Fruit fly (Drosophila melanogaster): Measurements from ENCODE around the gene Ugt37B1.

Ugt37B1 gene

DNA sequence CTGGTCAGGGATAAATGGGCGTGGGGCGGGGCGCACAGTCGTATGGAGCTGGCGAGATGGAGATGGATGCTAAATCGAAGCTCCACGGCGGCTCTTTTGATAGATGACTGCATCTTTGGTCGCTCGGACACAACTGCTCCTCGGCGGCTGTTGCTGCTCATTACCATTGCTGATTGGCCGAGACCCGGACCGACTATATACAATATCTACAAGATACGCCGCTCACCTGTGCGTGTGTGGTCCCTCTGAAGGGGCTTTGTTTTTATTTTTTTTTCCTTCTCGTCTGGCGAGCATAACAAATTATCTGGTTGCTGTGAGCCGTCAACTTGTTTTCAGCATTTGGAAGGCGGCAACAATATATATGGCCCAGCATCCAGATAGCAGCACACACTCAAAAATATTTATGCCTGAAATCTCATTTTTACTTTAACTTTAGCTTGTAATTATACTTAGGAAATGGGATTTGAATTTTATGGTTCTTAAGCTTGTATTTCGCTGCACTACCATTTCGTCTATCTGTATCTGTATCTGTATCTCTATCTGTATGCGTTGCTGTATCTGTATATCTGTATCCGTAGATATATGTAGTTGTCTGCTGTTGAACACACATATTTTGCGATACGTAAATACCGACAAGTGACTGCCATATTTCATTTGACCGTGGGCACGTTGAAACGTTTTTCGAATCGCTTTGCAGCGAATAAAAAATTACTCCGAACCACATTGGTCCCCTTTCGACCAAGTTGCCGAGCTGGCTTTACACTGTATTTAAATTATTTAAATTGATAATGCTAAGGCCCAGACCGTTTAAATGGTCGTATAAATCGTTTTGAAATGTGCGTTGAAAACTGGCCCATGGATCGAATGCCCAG is 49.4 kb downstream of the Ugt37B1 start:
- no peak for TF ChIP-seq fkh (GFP tag; optimal IDR thresholded peaks at IDR 0.05)
- TF ChIP-seq CG6854 (GFP tag; optimal IDR thresholded peaks at IDR 0.05) = no peak
- TF ChIP-seq cyc (GFP tag; optimal IDR thresholded peaks at IDR 0.05) = peak; percentile 30
- no peak for TF ChIP-seq Eip93F (GFP tag; optimal IDR thresholded peaks at IDR 0.05)
- TF ChIP-seq Smox (GFP tag; optimal IDR thresholded peaks at IDR 0.05) = peak; percentile 31
- no peak for TF ChIP-seq Lpt (GFP tag; optimal IDR thresholded peaks at IDR 0.05)
- TF ChIP-seq acj6 (GFP tag; optimal IDR thresholded peaks at IDR 0.05) = no peak
- peak; percentile 42 for TF ChIP-seq dsx (GFP tag; optimal IDR thresholded peaks at IDR 0.05; ENCODE audit: poor library complexity, severe bottlenecking)
- TF ChIP-seq CG8119 (GFP tag; IDR thresholded peaks at IDR 0.05) = no peak; the same call in 2 of the 3 replicates
- TF ChIP-seq Sox102F (GFP tag; optimal IDR thresholded peaks at IDR 0.05) = peak; percentile 17
- TF ChIP-seq fd85E (GFP tag; optimal IDR thresholded peaks at IDR 0.05) = no peak
- TF ChIP-seq dac (GFP tag; optimal IDR thresholded peaks at IDR 0.05) = no peak
- no peak for TF ChIP-seq CG8632 (GFP tag; optimal IDR thresholded peaks at IDR 0.05)
- TF ChIP-seq Sox14 (GFP tag; optimal IDR thresholded peaks at IDR 0.05) = peak; percentile 4
- TF ChIP-seq Eip75B (GFP tag; optimal IDR thresholded peaks at IDR 0.05) = no peak
- TF ChIP-seq esn (GFP tag; optimal IDR thresholded peaks at IDR 0.05) = no peak
- no peak for TF ChIP-seq Blimp-1 (GFP tag; optimal IDR thresholded peaks at IDR 0.05)
- TF ChIP-seq svp (GFP tag) = peak; percentile 70
- peak; percentile 16 for TF ChIP-seq pdm3 (GFP tag; optimal IDR thresholded peaks at IDR 0.05)
- TF ChIP-seq CG31627 (GFP tag; optimal IDR thresholded peaks at IDR 0.05) = peak; percentile 35
- TF ChIP-seq CG7368 (GFP tag; optimal IDR thresholded peaks at IDR 0.05) = no peak
- peak; percentile 33 for TF ChIP-seq CG32006 (GFP tag; optimal IDR thresholded peaks at IDR 0.05)
- TF ChIP-seq CG6808 (GFP tag; optimal IDR thresholded peaks at IDR 0.05) = no peak
- peak; percentile 9 for TF ChIP-seq Ets96B (tag; optimal IDR thresholded peaks at IDR 0.05)
- TF ChIP-seq CG15336 (GFP tag; IDR thresholded peaks at IDR 0.05) = peak; percentile 39
- TF ChIP-seq CG34406 (GFP tag; optimal IDR thresholded peaks at IDR 0.05) = no peak
- no peak for TF ChIP-seq net (GFP tag; optimal IDR thresholded peaks at IDR 0.05)
- no peak for TF ChIP-seq CG8319 (GFP tag; optimal IDR thresholded peaks at IDR 0.05)
- TF ChIP-seq vri (GFP tag; optimal IDR thresholded peaks at IDR 0.05) = no peak
- no peak for TF ChIP-seq spab (GFP tag; optimal IDR thresholded peaks at IDR 0.05)
- no peak for TF ChIP-seq fd59A (GFP tag; optimal IDR thresholded peaks at IDR 0.05)
- TF ChIP-seq Met (GFP tag; optimal IDR thresholded peaks at IDR 0.05) = no peak
- TF ChIP-seq Hr4 (GFP tag; optimal IDR thresholded peaks at IDR 0.05) = peak; percentile 11
- no peak for TF ChIP-seq Hr38 (GFP tag; optimal IDR thresholded peaks at IDR 0.05)
- TF ChIP-seq lz (GFP tag; optimal IDR thresholded peaks at IDR 0.05) = no peak
- TF ChIP-seq CG16779 (tag; optimal IDR thresholded peaks at IDR 0.05) = no peak
- TF ChIP-seq Sox15 (GFP tag; optimal IDR thresholded peaks at IDR 0.05) = no peak
- no peak for TF ChIP-seq CG10631 (GFP tag; optimal IDR thresholded peaks at IDR 0.05)
- TF ChIP-seq Ets21C (GFP tag; optimal IDR thresholded peaks at IDR 0.05) = no peak
- TF ChIP-seq eg (GFP tag; IDR thresholded peaks at IDR 0.05) = 0 out of 3 replicates have a peak, but pooled peaks have one; percentile 17
- TF ChIP-seq CG11902 (GFP tag; optimal IDR thresholded peaks at IDR 0.05) = no peak
- peak; percentile 65 for TF ChIP-seq Eip78C (GFP tag)
- peak; percentile 29 for TF ChIP-seq achi (GFP tag; optimal IDR thresholded peaks at IDR 0.05)
- TF ChIP-seq ss (GFP tag; optimal IDR thresholded peaks at IDR 0.05) = no peak
- peak; percentile 34 for TF ChIP-seq CG3919 (GFP tag; optimal IDR thresholded peaks at IDR 0.05)
- no peak for TF ChIP-seq OdsH (GFP tag; optimal IDR thresholded peaks at IDR 0.05)
- TF ChIP-seq salr (GFP tag; optimal IDR thresholded peaks at IDR 0.05) = no peak
- 0 out of 3 replicates have a peak, but pooled peaks have one; percentile 53 for TF ChIP-seq CG6163 (GFP tag; IDR thresholded peaks at IDR 0.05)
- 0 out of 2 replicates have a peak, but pooled peaks have one; percentile 16 for TF ChIP-seq CG11294 (GFP tag; IDR thresholded peaks at IDR 0.05)
- peak; percentile 33 for TF ChIP-seq Hr39 (GFP tag; optimal IDR thresholded peaks at IDR 0.05)
